Worm (Caenorhabditis elegans): Measurements from ENCODE around the gene Y54B9A.1.

Gene Y54B9A.1

ce11 chrV:9473924-9474323, 34.6 kb upstream of the Y54B9A.1 start:
- TF ChIP-seq pag-3 (tag; optimal IDR thresholded peaks at IDR 0.05; ENCODE audit: borderline replicate concordance, insufficient read depth) = no peak
- TF ChIP-seq unc-98 (GFP tag; IDR thresholded peaks at IDR 0.05) = no peak
- TF ChIP-seq ces-1 (GFP tag; optimal IDR thresholded peaks at IDR 0.05) = no peak
- no peak for TF ChIP-seq egl-27 (tag; optimal IDR thresholded peaks at IDR 0.05)
- no peak for TF ChIP-seq fos-1 (tag; optimal IDR thresholded peaks at IDR 0.05)
- no peak for TF ChIP-seq aha-1 (tag; optimal IDR thresholded peaks at IDR 0.05)
- no peak for TF ChIP-seq irx-1 (tag; optimal IDR thresholded peaks at IDR 0.05)
- TF ChIP-seq nhr-237 (tag; optimal IDR thresholded peaks at IDR 0.05) = no peak
- TF ChIP-seq ceh-82 (tag; optimal IDR thresholded peaks at IDR 0.05) = no peak
- no peak for TF ChIP-seq efl-3 (GFP tag; optimal IDR thresholded peaks at IDR 0.05)
- no peak for TF ChIP-seq isw-1 (GFP tag; IDR thresholded peaks at IDR 0.05)
- TF ChIP-seq mab-9 (GFP tag; IDR thresholded peaks at IDR 0.05) = no peak
- TF ChIP-seq pax-3 (tag; optimal IDR thresholded peaks at IDR 0.05) = peak; percentile 55
- no peak for TF ChIP-seq fkh-4 (tag; optimal IDR thresholded peaks at IDR 0.05; ENCODE audit: borderline replicate concordance)
- TF ChIP-seq blmp-1 (tag; optimal IDR thresholded peaks at IDR 0.05) = peak; percentile 18
- no peak for TF ChIP-seq xbp-1 (tag; optimal IDR thresholded peaks at IDR 0.05)
- TF ChIP-seq unc-86 (tag; optimal IDR thresholded peaks at IDR 0.05) = no peak
- TF ChIP-seq sox-4 (tag; optimal IDR thresholded peaks at IDR 0.05) = peak; percentile 19
- TF ChIP-seq nhr-47 (tag; optimal IDR thresholded peaks at IDR 0.05) = peak; percentile 60
- TF ChIP-seq zag-1 (tag; optimal IDR thresholded peaks at IDR 0.05) = no peak
- TF ChIP-seq dsc-1 (tag; optimal IDR thresholded peaks at IDR 0.05) = peak; percentile 66
- peak; percentile 24 for TF ChIP-seq fkh-8 (tag; optimal IDR thresholded peaks at IDR 0.05)
- no peak for TF ChIP-seq nhr-28 (tag; optimal IDR thresholded peaks at IDR 0.05)
- no peak for TF ChIP-seq hlh-17 (GFP tag; optimal IDR thresholded peaks at IDR 0.05; ENCODE audit: borderline replicate concordance)
- no peak for TF ChIP-seq grh-1 (GFP tag; IDR thresholded peaks at IDR 0.05)
- no peak for TF ChIP-seq ceh-88 (GFP tag; IDR thresholded peaks at IDR 0.05)
- no peak for TF ChIP-seq egl-13 (tag; optimal IDR thresholded peaks at IDR 0.05)
- TF ChIP-seq nhr-84 (tag; optimal IDR thresholded peaks at IDR 0.05) = no peak
- TF ChIP-seq hpl-2 (GFP tag; optimal IDR thresholded peaks at IDR 0.05) = no peak
- TF ChIP-seq ama-1 (optimal IDR thresholded peaks at IDR 0.05) = no peak
- no peak for TF ChIP-seq nhr-77 (tag; optimal IDR thresholded peaks at IDR 0.05)
- TF ChIP-seq lsy-2 (tag; optimal IDR thresholded peaks at IDR 0.05) = no peak

- TF ChIP-seq irx-1 (tag; optimal IDR thresholded peaks at IDR 0.05) = no peak
- no peak for TF ChIP-seq nhr-19 (GFP tag; conservative IDR thresholded peaks at IDR 0.05)
- TF ChIP-seq rnt-1 (tag; optimal IDR thresholded peaks at IDR 0.05) = no peak
- TF ChIP-seq lin-13 (GFP tag; optimal IDR thresholded peaks at IDR 0.05) = no peak
- TF ChIP-seq fkh-4 (tag; optimal IDR thresholded peaks at IDR 0.05; ENCODE audit: borderline replicate concordance) = no peak
- no peak for TF ChIP-seq C04F5.9 (tag; optimal IDR thresholded peaks at IDR 0.05)
- no peak for TF ChIP-seq zip-4 (GFP tag; optimal IDR thresholded peaks at IDR 0.05)
- TF ChIP-seq ces-1 (GFP tag; optimal IDR thresholded peaks at IDR 0.05) = no peak
- no peak for TF ChIP-seq nhr-84 (tag; optimal IDR thresholded peaks at IDR 0.05)
- TF ChIP-seq sptf-1 (tag; optimal IDR thresholded peaks at IDR 0.05) = no peak
- no peak for TF ChIP-seq nhr-71 (tag; optimal IDR thresholded peaks at IDR 0.05)
- TF ChIP-seq ets-5 (GFP tag; IDR thresholded peaks at IDR 0.05) = no peak
- no peak for TF ChIP-seq nhr-237 (tag; optimal IDR thresholded peaks at IDR 0.05)
- no peak for TF ChIP-seq nhr-90 (tag; optimal IDR thresholded peaks at IDR 0.05; ENCODE audit: poor library complexity)
- no peak for TF ChIP-seq lin-35 (GFP tag; optimal IDR thresholded peaks at IDR 0.05)
Observed at ce11 chrV:9471675-9472074, 32.3 kb upstream of the Y54B9A.1 start, which contains the start of gene flp-6. Gene flp-6 (plus strand): TSS chrV:9471975.

Data from whole organism, L1 larva.